Fruit fly (Drosophila melanogaster) whole organism, adult: ENCODE data around the gene CG33773.

Experiments
- CG11617 ChIP-seq: fragments of 200-800 bp; sonication (Bioruptor generic); optimal IDR thresholded peaks from 2 replicates; lab custom pipeline; 2017; ENCODE audit warnings: mild to moderate bottlenecking, missing biosample characterization, missing genetic modification reagents, missing genetic modification characterization
- CG12768 ChIP-seq: fragments of 200-800 bp; sonication (Bioruptor generic); optimal IDR thresholded peaks from 2 replicates; lab custom pipeline; 2017; ENCODE audit warnings: missing biosample characterization, missing genetic modification characterization, mild to moderate bottlenecking, moderate library complexity, missing genetic modification reagents
- CG14711 ChIP-seq: fragments of 200-800 bp; sonication (Bioruptor generic); optimal IDR thresholded peaks from 2 replicates; lab custom pipeline; 2018; ENCODE audit warnings: missing biosample characterization, mild to moderate bottlenecking, missing genetic modification characterization, moderate library complexity
- CG1620 ChIP-seq: fragments of 200-800 bp; sonication (Bioruptor generic); optimal IDR thresholded peaks from 2 replicates; lab custom pipeline; 2016; ENCODE audit warnings: missing biosample characterization, missing genetic modification characterization
- CG33017 ChIP-seq: fragments of 200-800 bp; sonication (Bioruptor generic); optimal IDR thresholded peaks from 2 replicates; lab custom pipeline; 2018; ENCODE audit warnings: missing biosample characterization, mild to moderate bottlenecking, missing genetic modification characterization, moderate library complexity
- CG5204 ChIP-seq: fragments of 200-800 bp; sonication (Bioruptor generic); optimal IDR thresholded peaks from 2 replicates; lab custom pipeline; 2016; ENCODE audit warnings: missing biosample characterization, missing genetic modification characterization
- CG7045 ChIP-seq: fragments of 200-800 bp; sonication (Bioruptor generic); optimal IDR thresholded peaks from 2 replicates; lab custom pipeline; 2017; ENCODE audit warnings: missing biosample characterization, mild to moderate bottlenecking, missing genetic modification characterization
- CG7101 ChIP-seq: fragments of 200-800 bp; sonication (Bioruptor generic); optimal IDR thresholded peaks from 2 replicates; lab custom pipeline; 2018; ENCODE audit warnings: missing biosample characterization, mild to moderate bottlenecking, missing genetic modification characterization, moderate library complexity
- Clk ChIP-seq: fragments of 200-800 bp; sonication (Bioruptor generic); optimal IDR thresholded peaks from 2 replicates; lab custom pipeline; 2017; ENCODE audit warnings: missing biosample characterization, missing genetic modification characterization
- Crg-1 ChIP-seq: fragments of 200-800 bp; sonication (Bioruptor generic); optimal IDR thresholded peaks from 2 replicates; lab custom pipeline; 2016; ENCODE audit warnings: missing biosample characterization, missing genetic modification characterization
- Hr96 ChIP-seq: fragments of 200-800 bp; sonication (Bioruptor generic); optimal IDR thresholded peaks from 2 replicates; lab custom pipeline; 2016; ENCODE audit warnings: missing biosample characterization, missing genetic modification characterization
- Mnt ChIP-seq: fragments of 200-800 bp; sonication (Bioruptor generic); optimal IDR thresholded peaks from 2 replicates; lab custom pipeline; 2016; ENCODE audit warnings: missing biosample characterization, mild to moderate bottlenecking, missing genetic modification characterization
- bab1 ChIP-seq: fragments of 200-800 bp; sonication (Bioruptor generic); optimal IDR thresholded peaks from 3 replicates; lab custom pipeline; 2019; ENCODE audit warnings: missing biosample characterization, mild to moderate bottlenecking, missing genetic modification characterization, moderate library complexity
- cic ChIP-seq: fragments of 200-800 bp; sonication (Bioruptor generic); optimal IDR thresholded peaks from 2 replicates; lab custom pipeline; 2017; ENCODE audit warnings: missing biosample characterization, mild to moderate bottlenecking, missing genetic modification characterization, moderate library complexity
- cnc ChIP-seq, 2 experiments: fragments of >200 bp; optimal IDR thresholded peaks; 2 replicates each; lab custom pipeline; 2017
- kay ChIP-seq: fragments of 200-800 bp; sonication (Bioruptor generic); peaks from one replicate; lab custom pipeline; 2016; ENCODE audit warnings: missing biosample characterization, missing genetic modification characterization, borderline replicate concordance
- ovo ChIP-seq: fragments of 200-800 bp; sonication (Bioruptor generic); optimal IDR thresholded peaks from 2 replicates; lab custom pipeline; 2016; ENCODE audit warnings: missing biosample characterization, missing genetic modification characterization
- pad ChIP-seq: fragments of 200-800 bp; sonication (Bioruptor generic); optimal IDR thresholded peaks from 3 replicates; lab custom pipeline; 2017; ENCODE audit warnings: missing biosample characterization, missing genetic modification characterization, mild to moderate bottlenecking, moderate library complexity, missing genetic modification reagents
- tj ChIP-seq: fragments of 200-800 bp; sonication (Bioruptor generic); optimal IDR thresholded peaks from 3 replicates; lab custom pipeline; 2017; ENCODE audit warnings: missing biosample characterization, mild to moderate bottlenecking, missing genetic modification characterization, moderate library complexity
- toe ChIP-seq: fragments of 200-800 bp; sonication (Bioruptor generic); optimal IDR thresholded peaks from 2 replicates; lab custom pipeline; 2016; ENCODE audit warnings: missing biosample characterization, missing genetic modification characterization

The CG33773 gene

DNA sequence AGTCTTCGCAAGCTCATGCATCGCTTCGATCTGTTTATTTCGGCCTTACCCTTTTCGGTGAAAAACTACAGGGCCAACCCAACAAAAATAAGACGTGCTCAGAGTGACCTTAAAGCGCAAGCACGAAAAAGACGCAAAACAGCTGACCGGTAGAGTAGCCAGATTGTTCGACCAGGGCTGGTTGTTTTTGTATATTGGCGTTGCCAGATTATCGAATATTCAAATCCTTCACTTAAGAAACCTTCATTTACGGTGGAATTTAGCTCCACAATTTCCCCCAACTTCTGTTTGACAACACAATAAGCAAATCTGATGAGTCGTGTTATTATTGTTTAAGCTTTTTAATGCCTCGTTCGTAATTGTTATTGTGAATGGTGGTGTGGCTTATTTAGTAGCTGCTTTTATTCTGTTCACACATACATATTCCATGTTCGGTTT is 18.7 kb downstream of the CG33773 start, which contains the start of gene Chchd3:
TSS of gene Chchd3 (minus strand) at position 132 of the 438 bp plus-strand sequence.
- peak; percentile 9 for TF ChIP-seq CG1620
- no peak for TF ChIP-seq Mnt
- peak; percentile 3 for TF ChIP-seq CG7101 (tag; lab: Kevin White, UChicago)
- peak; percentile 40 for TF ChIP-seq bab1 (GFP tag; lab: Kevin White, UChicago)

DNA sequence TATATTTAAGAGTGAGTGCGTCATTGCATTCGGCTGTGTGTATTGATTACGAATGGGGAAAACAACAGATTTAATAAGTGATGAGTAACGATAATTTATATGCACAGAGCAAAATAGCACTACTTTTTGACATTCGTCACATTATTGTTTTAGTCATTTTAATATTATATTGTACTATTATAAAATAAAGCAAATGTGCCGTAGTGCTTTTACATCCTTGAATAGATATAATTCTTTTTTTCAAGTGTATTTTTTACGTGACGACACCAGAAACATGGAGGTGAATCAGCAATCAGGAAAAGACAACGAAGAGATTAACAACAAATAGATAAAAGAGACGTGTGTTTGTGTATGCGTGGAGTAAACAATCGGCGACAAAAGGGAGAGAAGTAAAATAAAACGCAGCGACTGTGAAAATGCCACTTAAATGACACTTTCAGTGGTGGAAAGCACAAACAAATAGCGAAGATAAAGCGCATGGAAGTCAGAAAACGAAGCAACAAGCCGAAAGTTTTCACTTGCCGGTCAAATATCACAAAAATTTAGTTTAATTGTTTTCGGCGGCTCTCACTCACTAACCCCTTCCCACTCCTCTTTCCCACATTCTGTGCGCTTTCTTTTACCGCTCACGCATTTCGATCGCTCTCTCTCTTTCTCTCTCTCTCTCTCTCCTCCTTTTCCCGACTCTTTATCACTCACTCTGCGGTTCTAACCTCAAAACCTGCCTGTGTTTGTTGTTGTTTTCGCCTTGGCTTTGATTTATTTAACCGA is 24.1 kb downstream of the CG33773 start:
- TF ChIP-seq Clk (GFP tag; lab: Kevin White, UChicago) = peak; percentile 68
- TF ChIP-seq Hr96 (GFP tag; lab: Kevin White, UChicago) = peak; percentile 17
- TF ChIP-seq CG33017 (tag; lab: Kevin White, UChicago) = peak; percentile 79
- TF ChIP-seq bab1 (GFP tag; lab: Kevin White, UChicago) = peak; percentile 83
- no peak for TF ChIP-seq toe
- TF ChIP-seq pad (GFP tag; lab: Kevin White, UChicago) = no peak
- peak; percentile 83 for TF ChIP-seq CG7045
- TF ChIP-seq tj (GFP tag; lab: Kevin White, UChicago) = peak; percentile 78
- no peak for TF ChIP-seq Crg-1 (GFP tag; lab: Kevin White, UChicago)
- TF ChIP-seq cic (GFP tag; lab: Kevin White, UChicago) = peak; percentile 68
- peak; percentile 81 for TF ChIP-seq CG12768 (GFP tag; lab: Kevin White, UChicago)
- peak; percentile 80 for TF ChIP-seq CG14711 (tag; lab: Kevin White, UChicago)
- TF ChIP-seq CG1620 = no peak
- TF ChIP-seq CG7101 (tag; lab: Kevin White, UChicago) = peak; percentile 80
- TF ChIP-seq CG11617 (GFP tag; lab: Kevin White, UChicago) = peak; percentile 77
- TF ChIP-seq kay (GFP tag; lab: Kevin White, UChicago) = peak; percentile 99

DNA sequence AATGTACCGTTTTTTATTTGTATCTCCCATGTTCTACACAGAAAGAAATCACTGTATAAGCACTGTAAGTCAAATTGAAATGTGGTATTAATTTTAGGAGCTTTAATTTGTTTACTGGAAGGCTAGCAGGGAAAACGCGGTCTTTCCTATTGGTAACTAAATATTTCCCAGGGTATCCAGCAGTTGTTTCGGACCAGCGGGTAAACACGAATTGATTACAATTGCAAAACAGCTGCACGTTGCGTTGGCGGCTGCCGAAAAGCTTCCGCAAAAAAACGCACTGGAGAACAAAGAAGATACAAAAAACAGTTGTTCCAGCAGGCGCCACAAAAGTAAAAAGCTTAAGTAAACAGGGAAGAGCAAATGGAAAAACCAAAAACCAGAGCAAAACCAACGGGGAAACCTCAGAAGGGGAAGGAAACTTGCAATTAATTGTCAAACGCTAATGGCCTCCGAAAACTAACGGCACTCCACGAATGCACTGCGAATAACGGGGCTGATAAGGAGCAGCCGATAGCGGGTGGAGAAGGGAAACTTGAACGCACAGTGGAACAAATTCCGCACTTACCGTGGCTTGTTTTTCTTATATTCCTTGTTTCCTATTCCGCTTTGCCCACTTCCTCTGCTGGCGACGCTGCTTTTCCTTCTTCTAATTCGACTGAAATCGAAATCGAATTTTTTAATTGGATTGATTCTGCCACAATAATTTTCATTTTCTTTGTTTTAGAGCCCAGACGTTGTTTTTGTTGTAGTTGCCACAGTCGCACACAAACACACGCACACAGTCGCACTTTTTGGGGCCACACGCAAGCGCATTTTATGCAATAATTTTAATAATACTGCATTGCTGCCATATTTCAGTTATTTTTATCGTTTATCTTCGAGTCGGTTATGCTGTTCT is 24.9 kb downstream of the CG33773 start:
- TF ChIP-seq CG7101 (tag; lab: Kevin White, UChicago) (no peak), pad (GFP tag; lab: Kevin White, UChicago) (peak; percentile 98), CG5204 (peak; percentile 30), ovo (GFP tag; lab: Kevin White, UChicago) (peak; percentile 98), tj (GFP tag; lab: Kevin White, UChicago) (no peak), CG12768 (GFP tag; lab: Kevin White, UChicago) (no peak), CG14711 (tag; lab: Kevin White, UChicago) (no peak), CG7045 (peak; percentile 32)

DNA sequence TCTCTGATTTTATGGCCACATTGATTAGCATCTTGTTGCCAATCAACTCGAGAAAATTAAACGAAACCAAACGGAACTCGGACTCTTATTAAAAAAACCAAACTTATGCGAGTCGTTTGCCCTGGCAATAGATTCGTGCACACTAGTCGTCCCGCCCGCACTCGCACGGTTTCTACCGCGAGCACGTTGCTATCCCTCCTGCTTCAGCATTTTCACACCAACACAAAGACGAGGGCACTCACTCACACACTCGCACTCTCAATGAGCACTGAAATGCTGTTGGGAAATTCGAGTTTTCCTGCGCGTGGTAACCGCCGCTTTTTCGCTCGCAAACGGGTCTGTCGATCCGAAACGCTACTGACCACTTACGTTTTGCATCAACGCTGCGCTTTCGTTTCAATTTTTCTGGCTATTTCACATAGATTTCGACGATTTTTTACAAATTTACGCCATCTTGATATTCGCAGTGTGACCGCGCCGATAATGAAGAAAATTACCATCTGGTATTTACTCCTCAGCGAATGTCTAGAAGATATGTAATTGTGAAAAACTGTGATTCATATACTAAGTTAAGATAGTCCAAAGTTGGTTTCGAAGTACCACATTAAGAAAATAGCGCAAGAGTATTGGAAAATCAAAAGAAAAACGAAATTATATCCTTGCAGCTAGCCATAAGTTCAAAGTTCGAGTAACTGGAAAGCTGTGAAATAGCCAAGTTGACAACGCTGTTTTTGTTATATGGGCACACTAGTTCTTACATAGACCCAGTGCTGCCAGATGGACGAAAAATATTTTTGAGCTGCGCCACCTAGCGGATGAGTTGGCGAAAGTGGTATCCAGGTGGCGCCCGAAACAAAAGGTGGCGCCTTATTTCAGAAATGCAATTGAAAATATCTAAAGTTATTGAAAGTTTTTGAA is 25.8 kb downstream of the CG33773 start, which contains the start of gene dco:
TSS of gene dco (minus strand) at position 503 of the 918 bp plus-strand sequence.
- TF ChIP-seq cic (GFP tag; lab: Kevin White, UChicago) (no peak), CG7045 (peak; percentile 38), CG7101 (tag; lab: Kevin White, UChicago) (peak; percentile 37), bab1 (GFP tag; lab: Kevin White, UChicago) (peak; percentile 52), Hr96 (GFP tag; lab: Kevin White, UChicago) (peak; percentile 86), pad (GFP tag; lab: Kevin White, UChicago) (peak; percentile 54), CG11617 (GFP tag; lab: Kevin White, UChicago) (no peak), toe (peak; percentile 64), Crg-1 (GFP tag; lab: Kevin White, UChicago) (peak; percentile 42), CG14711 (tag; lab: Kevin White, UChicago) (no peak), CG33017 (tag; lab: Kevin White, UChicago) (no peak), ovo (GFP tag; lab: Kevin White, UChicago) (no peak), Mnt (peak; percentile 88), tj (GFP tag; lab: Kevin White, UChicago) (peak; percentile 77), Clk (GFP tag; lab: Kevin White, UChicago) (no peak), CG5204 (peak; percentile 44), kay (GFP tag; lab: Kevin White, UChicago) (no peak), CG1620 (peak; percentile 69), cnc (optimal IDR thresholded peaks at IDR 0.05; lab: Kevin White, UChicago) (no peak), CG12768 (GFP tag; lab: Kevin White, UChicago) (peak; percentile 7)
